Fruit fly (Drosophila melanogaster): Measurements from ENCODE around the gene Amt.

The Amt gene

DNA sequence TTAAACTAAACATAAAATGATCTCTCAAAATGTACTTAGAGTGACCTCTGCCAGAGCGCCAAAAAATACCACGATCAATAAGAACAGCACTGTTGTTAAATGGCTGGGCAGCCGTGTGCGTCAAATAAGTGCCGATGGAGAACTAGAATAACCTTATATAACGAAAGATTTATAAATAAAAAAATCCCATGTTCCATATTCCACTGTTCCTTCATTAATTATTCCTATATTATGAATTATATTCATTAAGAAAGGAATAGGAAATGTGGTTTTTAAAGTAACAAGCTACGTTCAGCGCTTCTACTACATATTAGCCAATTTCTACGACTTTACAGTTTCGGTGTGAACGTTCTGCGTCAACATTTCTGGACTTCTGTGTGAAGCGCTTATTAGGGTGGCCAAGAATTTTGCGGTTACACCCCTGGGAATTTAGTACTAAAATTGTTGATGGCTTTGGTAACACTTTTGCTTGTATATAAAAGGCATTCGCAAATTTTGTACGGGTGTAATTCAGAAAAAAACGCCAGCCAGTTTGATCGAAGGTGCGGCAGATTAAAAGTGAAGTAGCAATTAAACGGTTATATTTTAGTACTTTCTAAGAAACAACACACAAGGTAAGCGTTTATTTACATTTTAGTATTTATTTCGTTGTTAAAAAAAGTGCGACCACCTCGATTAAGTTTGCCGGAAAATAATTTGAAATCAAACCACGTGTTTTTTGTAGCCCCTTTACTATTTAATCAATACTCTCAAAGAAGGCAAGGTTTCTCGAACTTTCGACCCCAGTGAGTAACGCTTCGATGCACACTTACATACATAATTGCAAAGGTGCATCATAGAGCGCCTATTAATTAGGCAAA, 6.5 kb downstream of the Amt start, which contains the start of the genes tefu and Hsc70-4 (continued):
- peak; percentile 54 for TF ChIP-seq kni (GFP tag; optimal IDR thresholded peaks at IDR 0.05)
- TF ChIP-seq zfh2 (GFP tag; optimal IDR thresholded peaks at IDR 0.05), result peak; percentile 81
- no peak for TF ChIP-seq cg (GFP tag; optimal IDR thresholded peaks at IDR 0.05)
- TF ChIP-seq zen2 (GFP tag; IDR thresholded peaks at IDR 0.05; ENCODE audit: partially characterized antibody), result no peak
- peak; percentile 86 for TF ChIP-seq lmd (GFP tag; IDR thresholded peaks at IDR 0.05)
- TF ChIP-seq CG17612 (GFP tag; IDR thresholded peaks at IDR 0.05), result peak; percentile 69
- peak; percentile 38 for TF ChIP-seq CG4617 (GFP tag; optimal IDR thresholded peaks at IDR 0.05; ENCODE audit: borderline replicate concordance)
- TF ChIP-seq CG6175 (GFP tag; IDR thresholded peaks at IDR 0.05), result peak; percentile 66; the same call in 2 of the 3 replicates
- TF ChIP-seq CG11696 (GFP tag; IDR thresholded peaks at IDR 0.05), result peak; percentile 58
- peak; percentile 61 for TF ChIP-seq CG17385 (GFP tag; optimal IDR thresholded peaks at IDR 0.05)
- peak; percentile 62 for TF ChIP-seq Sry-β (GFP tag; optimal IDR thresholded peaks at IDR 0.05)
- TF ChIP-seq TFAM (GFP tag; optimal IDR thresholded peaks at IDR 0.05), result no peak
- peak; percentile 86 for TF ChIP-seq Aef1 (GFP tag; IDR thresholded peaks at IDR 0.05)
- 0 out of 2 replicates have a peak, but pooled peaks have one; percentile 44 for TF ChIP-seq dan (GFP tag; IDR thresholded peaks at IDR 0.05)
- peak; percentile 80 for TF ChIP-seq Meics (GFP tag; optimal IDR thresholded peaks at IDR 0.05)
- TF ChIP-seq eve (GFP tag; optimal IDR thresholded peaks at IDR 0.05), result no peak
- peak; percentile 73 for TF ChIP-seq CG17829 (tag; optimal IDR thresholded peaks at IDR 0.05)
- no peak for TF ChIP-seq repo (GFP tag; optimal IDR thresholded peaks at IDR 0.05)
- TF ChIP-seq tin (GFP tag; optimal IDR thresholded peaks at IDR 0.05), result peak; percentile 78
- peak; percentile 69 for TF ChIP-seq NC2β (GFP tag; optimal IDR thresholded peaks at IDR 0.05)
- TF ChIP-seq chn (GFP tag; optimal IDR thresholded peaks at IDR 0.05), result peak; percentile 82
- no peak for TF ChIP-seq CG16779 (GFP tag; IDR thresholded peaks at IDR 0.05)
- TF ChIP-seq Nf-YB (GFP tag; optimal IDR thresholded peaks at IDR 0.05), result no peak
- no peak for TF ChIP-seq tap (tag; optimal IDR thresholded peaks at IDR 0.05)
- TF ChIP-seq psq (GFP tag; optimal IDR thresholded peaks at IDR 0.05), result no peak
- TF ChIP-seq CG4404 (GFP tag; IDR thresholded peaks at IDR 0.05), result peak; percentile 74
- TF ChIP-seq CG8089 (GFP tag; optimal IDR thresholded peaks at IDR 0.05), result peak; percentile 53
- TF ChIP-seq tup (GFP tag; optimal IDR thresholded peaks at IDR 0.05), result peak; percentile 50
- TF ChIP-seq CG33213 (GFP tag; optimal IDR thresholded peaks at IDR 0.05), result peak; percentile 55
- peak; percentile 60; the same call in 1 of the 2 replicates for TF ChIP-seq Oaz (GFP tag; IDR thresholded peaks at IDR 0.05)
- TF ChIP-seq CG18476 (GFP tag; optimal IDR thresholded peaks at IDR 0.05), result peak; percentile 33
- TF ChIP-seq CG10462 (GFP tag; optimal IDR thresholded peaks at IDR 0.05), result peak; percentile 28
- peak; percentile 80 for TF ChIP-seq fd96Cb (tag; optimal IDR thresholded peaks at IDR 0.05)
- TF ChIP-seq az2 (GFP tag; optimal IDR thresholded peaks at IDR 0.05), result peak; percentile 65
- peak; percentile 69 for TF ChIP-seq Antp (GFP tag; optimal IDR thresholded peaks at IDR 0.05)
- peak; percentile 77 for TF ChIP-seq CG14667 (GFP tag; IDR thresholded peaks at IDR 0.05)
- TF ChIP-seq al (GFP tag; IDR thresholded peaks at IDR 0.05), result peak; percentile 82
- TF ChIP-seq CkIIα-i1 (GFP tag; IDR thresholded peaks at IDR 0.05), result no peak
- TF ChIP-seq insv (GFP tag; optimal IDR thresholded peaks at IDR 0.05), result peak in 1 of 2 experiments; percentile 30
- peak; percentile 29 for TF ChIP-seq CG16863 (GFP tag; optimal IDR thresholded peaks at IDR 0.05)
- TF ChIP-seq slp2 (GFP tag; optimal IDR thresholded peaks at IDR 0.05), result peak; percentile 62
- TF ChIP-seq sisA (GFP tag; IDR thresholded peaks at IDR 0.05), result peak; percentile 90
- TF ChIP-seq CG32772 (GFP tag; IDR thresholded peaks at IDR 0.05), result peak; percentile 76
- peak; percentile 60; the same call in 1 of the 2 replicates for TF ChIP-seq CG32767 (GFP tag; IDR thresholded peaks at IDR 0.05)
- TF ChIP-seq Myb (GFP tag; optimal IDR thresholded peaks at IDR 0.05), result peak; percentile 50
- peak; percentile 6 for TF ChIP-seq CG3995 (GFP tag; optimal IDR thresholded peaks at IDR 0.05)
- peak; percentile 89 for TF ChIP-seq ranshi (GFP tag; IDR thresholded peaks at IDR 0.05)
- peak; percentile 55 for TF ChIP-seq bab2 (GFP tag; optimal IDR thresholded peaks at IDR 0.05)
- peak; percentile 56 for TF ChIP-seq CG6654 (GFP tag; optimal IDR thresholded peaks at IDR 0.05)
- peak; percentile 91 for TF ChIP-seq phol (tag; optimal IDR thresholded peaks at IDR 0.05)

Data from whole organism, embryonic.